Fruit fly (Drosophila melanogaster): ENCODE measurements around the gene rhea.

DNA sequence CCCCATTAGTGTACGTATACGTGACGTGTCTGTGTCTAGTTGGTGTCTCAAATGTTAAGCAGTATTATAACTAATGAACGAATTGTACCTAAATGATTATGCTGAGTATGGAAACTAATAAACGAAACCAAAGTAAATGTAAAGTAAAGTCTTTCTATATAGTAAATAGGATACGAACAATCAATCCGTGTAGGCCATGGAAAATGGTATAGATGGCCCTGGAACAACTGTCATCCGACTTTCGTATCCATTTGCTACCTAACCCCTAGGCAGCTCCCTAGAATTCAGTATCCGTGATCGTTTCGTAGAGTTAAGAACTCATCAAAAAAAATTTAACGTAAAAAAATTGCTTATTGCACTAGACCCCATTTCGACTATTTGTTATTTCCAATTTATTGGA, 72.1 kb downstream of the rhea start, which contains the start of gene S-Lap1:
- TF ChIP-seq CG12768 (GFP tag; optimal IDR thresholded peaks at IDR 0.05), result no peak
- no peak for TF ChIP-seq toe (GFP tag; optimal IDR thresholded peaks at IDR 0.05)
- TF ChIP-seq CG14711 (tag; optimal IDR thresholded peaks at IDR 0.05), result no peak
- no peak for TF ChIP-seq CG5204 (GFP tag; optimal IDR thresholded peaks at IDR 0.05)
- no peak for TF ChIP-seq CG11617 (GFP tag; optimal IDR thresholded peaks at IDR 0.05)
- no peak for TF ChIP-seq CG33017 (tag; optimal IDR thresholded peaks at IDR 0.05)
- no peak for TF ChIP-seq CG7045 (GFP tag; optimal IDR thresholded peaks at IDR 0.05)
- no peak for TF ChIP-seq cic (GFP tag; optimal IDR thresholded peaks at IDR 0.05)
- TF ChIP-seq Clk (GFP tag; optimal IDR thresholded peaks at IDR 0.05), result no peak
- TF ChIP-seq Crg-1 (GFP tag; optimal IDR thresholded peaks at IDR 0.05), result no peak
- no peak for TF ChIP-seq kay (GFP tag; ENCODE audit: borderline replicate concordance)
- TF ChIP-seq bab1 (GFP tag; optimal IDR thresholded peaks at IDR 0.05), result no peak
